Worm (Caenorhabditis elegans) whole organism, mixed stage, embryonic: ENCODE measurements around the gene srv-5.

Experiments
- blmp-1 ChIP-seq: fragments of 150-350 bp; optimal IDR thresholded peaks from 2 replicates; lab custom pipeline; 2014; ENCODE audit warnings: missing biosample characterization, missing genetic modification characterization
- elt-3 ChIP-seq: fragments of 150-350 bp; optimal IDR thresholded peaks from 2 replicates; lab custom pipeline; 2014; ENCODE audit warnings: missing biosample characterization, missing genetic modification characterization
- lin-13 ChIP-seq: fragments of 150-350 bp; optimal IDR thresholded peaks from 2 replicates; lab custom pipeline; 2014; ENCODE audit warnings: missing biosample characterization, missing genetic modification characterization
- lsy-2 ChIP-seq: fragments of 150-350 bp; optimal IDR thresholded peaks from 2 replicates; lab custom pipeline; 2014; ENCODE audit warnings: missing biosample characterization, missing genetic modification characterization
- nhr-12 ChIP-seq: fragments of 150-350 bp; optimal IDR thresholded peaks from 2 replicates; lab custom pipeline; 2014; ENCODE audit warnings: missing biosample characterization, missing genetic modification characterization
- nhr-28 ChIP-seq: fragments of 150-350 bp; optimal IDR thresholded peaks from 2 replicates; lab custom pipeline; 2014; ENCODE audit warnings: missing biosample characterization, missing genetic modification characterization
- nhr-76 ChIP-seq: sonication (generic microtip); optimal IDR thresholded peaks from 2 replicates; lab custom pipeline; 2017; ENCODE audit warnings: missing biosample characterization, missing genetic modification characterization
- pha-4 ChIP-seq: fragments of 150-350 bp; optimal IDR thresholded peaks from 2 replicates; lab custom pipeline; 2018; ENCODE audit warnings: missing biosample characterization, missing genetic modification reagents, missing genetic modification characterization
- sem-2 ChIP-seq: fragments of 200-800 bp; sonication (Bioruptor generic); optimal IDR thresholded peaks from 2 replicates; lab custom pipeline; 2018; ENCODE audit warnings: mild to moderate bottlenecking, missing genetic modification characterization, missing compliant biosample characterization
- sptf-1 ChIP-seq: sonication (generic microtip); optimal IDR thresholded peaks from 2 replicates; lab custom pipeline; 2017; ENCODE audit warnings: mild to moderate bottlenecking, missing genetic modification characterization, moderate library complexity, missing compliant biosample characterization
- unc-39 ChIP-seq: fragments of 150-350 bp; optimal IDR thresholded peaks from 2 replicates; lab custom pipeline; 2014; ENCODE audit warnings: missing biosample characterization, missing genetic modification characterization
- unc-62 ChIP-seq: fragments of 150-350 bp; optimal IDR thresholded peaks from 2 replicates; lab custom pipeline; 2014; ENCODE audit warnings: missing biosample characterization, missing genetic modification reagents, missing genetic modification characterization
- ztf-11 ChIP-seq: fragments of 150-350 bp; optimal IDR thresholded peaks from 2 replicates; lab custom pipeline; 2014; ENCODE audit warnings: missing biosample characterization, missing genetic modification characterization

ce11 chrX:4289805-4290204 lies 37.7 kb downstream of the srv-5 start:
- no peak for TF ChIP-seq pha-4 (tag; lab: Kevin White, UChicago)
- TF ChIP-seq sptf-1 (tag; lab: Kevin White, UChicago), result no peak
- no peak for TF ChIP-seq nhr-12
- TF ChIP-seq lin-13 (tag; lab: Kevin White, UChicago), result no peak
- TF ChIP-seq nhr-76 (tag; lab: Kevin White, UChicago), result no peak
- TF ChIP-seq lsy-2 (tag; lab: Kevin White, UChicago), result no peak
- no peak for TF ChIP-seq sem-2 (GFP tag; lab: Kevin White, UChicago)
- TF ChIP-seq ztf-11 (tag; lab: Kevin White, UChicago), result no peak
- TF ChIP-seq unc-62, result no peak
- no peak for TF ChIP-seq blmp-1 (tag; lab: Kevin White, UChicago)
- TF ChIP-seq unc-39, result no peak
- no peak for TF ChIP-seq nhr-28
- TF ChIP-seq elt-3 (tag; lab: Kevin White, UChicago), result no peak
